Worm (Caenorhabditis elegans) whole organism, L1 larva: ENCODE results near the gene deg-1.

ENCODE experiments used
- C34B4.2 ChIP-seq: sonication (generic microtip); optimal IDR thresholded peaks from 2 replicates; lab custom pipeline; 2017; ENCODE audit warnings: mild to moderate bottlenecking, missing genetic modification characterization, missing compliant biosample characterization
- F16B12.6 ChIP-seq: fragments of 150-350 bp; optimal IDR thresholded peaks from 2 replicates; lab custom pipeline; 2014; ENCODE audit warnings: missing biosample characterization, missing genetic modification characterization
- Y116A8C.19 ChIP-seq: sonication (generic microtip); optimal IDR thresholded peaks from 2 replicates; lab custom pipeline; 2016; ENCODE audit warnings: missing compliant biosample characterization, missing genetic modification characterization, borderline replicate concordance
- aha-1 ChIP-seq: fragments of 150-350 bp; optimal IDR thresholded peaks from 2 replicates; lab custom pipeline; 2014; ENCODE audit warnings: missing biosample characterization, missing genetic modification characterization
- aly-2 ChIP-seq: fragments of 150-350 bp; optimal IDR thresholded peaks from 2 replicates; lab custom pipeline; 2014; ENCODE audit warnings: missing biosample characterization, missing genetic modification characterization
- blmp-1 ChIP-seq: fragments of 150-350 bp; optimal IDR thresholded peaks from 2 replicates; lab custom pipeline; 2014; ENCODE audit warnings: missing biosample characterization, missing genetic modification characterization
- ceh-8 ChIP-seq: fragments of 200-800 bp; sonication (Bioruptor generic); optimal IDR thresholded peaks from 2 replicates; lab custom pipeline; 2018; ENCODE audit warnings: mild to moderate bottlenecking, missing genetic modification characterization, moderate library complexity, missing compliant biosample characterization
- ceh-88 ChIP-seq: fragments of 200-800 bp; sonication (Bioruptor generic); IDR thresholded peaks from 2 replicates; pipeline ENCODE4 v1.3.6; 2022; ENCODE audit warnings: missing genetic modification characterization, missing compliant biosample characterization
- ces-1 ChIP-seq: fragments of 150-350 bp; optimal IDR thresholded peaks from 2 replicates; lab custom pipeline; 2014; ENCODE audit warnings: missing biosample characterization, missing genetic modification reagents, missing genetic modification characterization
- dpl-1 ChIP-seq, 3 experiments: fragments of 150-350 bp in 2 of 3; sonication (generic microtip) in 1 of 3; optimal IDR thresholded peaks; 2 replicates each; lab custom pipeline; 2014 to 2017; ENCODE audit warnings: missing biosample characterization in 3 of 3, missing genetic modification characterization in 3 of 3, missing genetic modification reagents in 3 of 3
- dsc-1 ChIP-seq: sonication (generic microtip); optimal IDR thresholded peaks from 2 replicates; lab custom pipeline; 2016; ENCODE audit warnings: mild to moderate bottlenecking, missing genetic modification characterization, missing compliant biosample characterization
- efl-3 ChIP-seq: fragments of 200-800 bp; sonication (Bioruptor generic); optimal IDR thresholded peaks from 2 replicates; lab custom pipeline; 2018; ENCODE audit warnings: mild to moderate bottlenecking, missing genetic modification characterization, missing compliant biosample characterization
- egl-13 ChIP-seq: sonication (generic microtip); optimal IDR thresholded peaks from 2 replicates; lab custom pipeline; 2016; ENCODE audit warnings: missing genotype, missing genetic modification reagents, missing genetic modification characterization, missing compliant biosample characterization
- elt-2 ChIP-seq: sonication (generic microtip); optimal IDR thresholded peaks from 2 replicates; lab custom pipeline; 2016; ENCODE audit warnings: missing genetic modification characterization, mild to moderate bottlenecking, inconsistent platforms, missing compliant biosample characterization, missing genetic modification reagents
- ets-5 ChIP-seq: fragments of 200-800 bp; sonication (Bioruptor generic); IDR thresholded peaks from 2 replicates; pipeline ENCODE4 v1.3.6; 2022; ENCODE audit warnings: missing genetic modification characterization, missing compliant biosample characterization
- fkh-10 ChIP-seq: sonication (generic microtip); optimal IDR thresholded peaks from 2 replicates; lab custom pipeline; 2017; ENCODE audit warnings: missing biosample characterization, missing genetic modification reagents, missing genetic modification characterization
- fkh-8 ChIP-seq: sonication (generic microtip); optimal IDR thresholded peaks from 2 replicates; lab custom pipeline; 2016; ENCODE audit warnings: mild to moderate bottlenecking, missing genetic modification characterization, missing compliant biosample characterization
- hlh-17 ChIP-seq: fragments of 200-800 bp; sonication (Bioruptor generic); optimal IDR thresholded peaks from 2 replicates; lab custom pipeline; 2018; ENCODE audit warnings: missing genetic modification characterization, mild to moderate bottlenecking, missing compliant biosample characterization, moderate library complexity, borderline replicate concordance
- hlh-4 ChIP-seq: sonication (generic microtip); optimal IDR thresholded peaks from 2 replicates; lab custom pipeline; 2016; ENCODE audit warnings: mild to moderate bottlenecking, missing genetic modification characterization, missing compliant biosample characterization
- irx-1 ChIP-seq: sonication (generic microtip); optimal IDR thresholded peaks from 2 replicates; lab custom pipeline; 2016; ENCODE audit warnings: missing genetic modification characterization, missing compliant biosample characterization
- isw-1 ChIP-seq: fragments of 200-800 bp; sonication (Bioruptor generic); IDR thresholded peaks from 2 replicates; pipeline ENCODE4 v1.3.6; 2022; ENCODE audit warnings: missing genetic modification characterization, missing compliant biosample characterization
- lin-13 ChIP-seq: fragments of 150-350 bp; optimal IDR thresholded peaks from 2 replicates; lab custom pipeline; 2014; ENCODE audit warnings: missing biosample characterization, missing genetic modification reagents, missing genetic modification characterization
- lin-15B ChIP-seq: fragments of 150-350 bp; sonication (generic microtip); optimal IDR thresholded peaks from 3 replicates; lab custom pipeline; 2014; ENCODE audit warnings: missing biosample characterization, missing genetic modification characterization
- lin-35 ChIP-seq, 2 experiments: fragments of 150-350 bp; optimal IDR thresholded peaks; 2 replicates each; lab custom pipeline; 2014; ENCODE audit warnings: missing biosample characterization in 2 of 2, missing genetic modification characterization in 2 of 2, missing genetic modification reagents in 2 of 2
- lin-39 ChIP-seq: fragments of 150-350 bp; optimal IDR thresholded peaks from 2 replicates; lab custom pipeline; 2014; ENCODE audit warnings: missing biosample characterization, missing genetic modification reagents, missing genetic modification characterization
- lir-3 ChIP-seq: sonication (generic microtip); optimal IDR thresholded peaks from 2 replicates; lab custom pipeline; 2016; ENCODE audit warnings: mild to moderate bottlenecking, missing genetic modification characterization, moderate library complexity, missing compliant biosample characterization; ENCODE audit not compliant: poor library complexity
- mdl-1 ChIP-seq, 2 experiments: fragments of 150-350 bp; optimal IDR thresholded peaks; 2 replicates each; lab custom pipeline; 2014 to 2017; ENCODE audit warnings: missing biosample characterization in 2 of 2, missing genetic modification characterization in 2 of 2, inconsistent platforms in 1 of 2
- mep-1 ChIP-seq: fragments of 150-350 bp; optimal IDR thresholded peaks from 2 replicates; lab custom pipeline; 2014; ENCODE audit warnings: missing biosample characterization, missing genetic modification characterization
- nhr-11 ChIP-seq: fragments of 150-350 bp; optimal IDR thresholded peaks from 2 replicates; lab custom pipeline; 2014; ENCODE audit warnings: missing biosample characterization, missing genetic modification characterization
- nhr-12 ChIP-seq: sonication (generic microtip); optimal IDR thresholded peaks from 2 replicates; lab custom pipeline; 2017; ENCODE audit warnings: missing biosample characterization, missing genetic modification characterization
- nhr-19 ChIP-seq: fragments of 200-800 bp; sonication (Bioruptor generic); conservative IDR thresholded peaks from 2 replicates; pipeline ENCODE4 v1.3.6; 2022; ENCODE audit warnings: missing genetic modification characterization, missing compliant biosample characterization
- nhr-28 ChIP-seq: fragments of 150-350 bp; optimal IDR thresholded peaks from 2 replicates; lab custom pipeline; 2014; ENCODE audit warnings: missing biosample characterization, missing genetic modification characterization
- nhr-47 ChIP-seq: sonication (generic microtip); optimal IDR thresholded peaks from 2 replicates; lab custom pipeline; 2016; ENCODE audit warnings: mild to moderate bottlenecking, missing genetic modification characterization, moderate library complexity, missing compliant biosample characterization
- nhr-71 ChIP-seq: sonication (generic microtip); optimal IDR thresholded peaks from 2 replicates; lab custom pipeline; 2016; ENCODE audit warnings: mild to moderate bottlenecking, missing genetic modification characterization, moderate library complexity, missing compliant biosample characterization
- nhr-76 ChIP-seq: sonication (generic microtip); optimal IDR thresholded peaks from 2 replicates; lab custom pipeline; 2017; ENCODE audit warnings: missing biosample characterization, missing genetic modification characterization
- nhr-77 ChIP-seq: fragments of 150-350 bp; optimal IDR thresholded peaks from 2 replicates; lab custom pipeline; 2014; ENCODE audit warnings: missing biosample characterization, missing genetic modification characterization
- nhr-84 ChIP-seq: sonication (generic microtip); optimal IDR thresholded peaks from 2 replicates; lab custom pipeline; 2017; ENCODE audit warnings: missing biosample characterization, missing genetic modification characterization
- nhr-90 ChIP-seq: sonication (generic microtip); optimal IDR thresholded peaks from 2 replicates; lab custom pipeline; 2016; ENCODE audit warnings: mild to moderate bottlenecking, missing genetic modification characterization, missing compliant biosample characterization; ENCODE audit not compliant: poor library complexity
- pag-3 ChIP-seq: sonication (generic microtip); optimal IDR thresholded peaks from 2 replicates; lab custom pipeline; 2017; ENCODE audit warnings: missing genetic modification characterization, mild to moderate bottlenecking, missing compliant biosample characterization, antibody characterized with exemption, borderline replicate concordance; ENCODE audit not compliant: insufficient read depth
- pqm-1 ChIP-seq: sonication (generic microtip); optimal IDR thresholded peaks from 3 replicates; lab custom pipeline; 2017; ENCODE audit warnings: missing biosample characterization, missing genetic modification characterization
- rnt-1 ChIP-seq: sonication (generic microtip); optimal IDR thresholded peaks from 2 replicates; lab custom pipeline; 2016; ENCODE audit warnings: mild to moderate bottlenecking, missing genetic modification characterization, moderate library complexity, missing compliant biosample characterization
- skn-1 ChIP-seq: fragments of 150-350 bp; optimal IDR thresholded peaks from 2 replicates; lab custom pipeline; 2014; ENCODE audit warnings: missing biosample characterization, missing genetic modification characterization
- snpc-4 ChIP-seq: fragments of 150-350 bp; optimal IDR thresholded peaks from 2 replicates; lab custom pipeline; 2014; ENCODE audit warnings: missing biosample characterization, missing genetic modification characterization
- sox-4 ChIP-seq: sonication (generic microtip); optimal IDR thresholded peaks from 2 replicates; lab custom pipeline; 2016; ENCODE audit warnings: missing genetic modification characterization, missing compliant biosample characterization
- sptf-1 ChIP-seq: fragments of 150-350 bp; optimal IDR thresholded peaks from 2 replicates; lab custom pipeline; 2014; ENCODE audit warnings: missing biosample characterization, missing genetic modification characterization
- sup-37 ChIP-seq: fragments of 200-800 bp; sonication (Bioruptor generic); optimal IDR thresholded peaks from 2 replicates; lab custom pipeline; 2018; ENCODE audit warnings: mild to moderate bottlenecking, missing genetic modification characterization, missing compliant biosample characterization
- swsn-7 ChIP-seq: sonication (generic microtip); optimal IDR thresholded peaks from 2 replicates; lab custom pipeline; 2016; ENCODE audit warnings: missing genetic modification characterization, missing compliant biosample characterization
- tbx-2 ChIP-seq: sonication (generic microtip); optimal IDR thresholded peaks from 2 replicates; lab custom pipeline; 2016; ENCODE audit warnings: missing genetic modification characterization, missing compliant biosample characterization
- tlp-1 ChIP-seq: fragments of 150-350 bp; optimal IDR thresholded peaks from 2 replicates; lab custom pipeline; 2014; ENCODE audit warnings: missing biosample characterization, missing genetic modification characterization
- unc-130 ChIP-seq: fragments of 150-350 bp; optimal IDR thresholded peaks from 2 replicates; lab custom pipeline; 2017; ENCODE audit warnings: missing biosample characterization, missing genetic modification characterization, inconsistent platforms
- unc-30 ChIP-seq: sonication (generic microtip); optimal IDR thresholded peaks from 2 replicates; lab custom pipeline; 2017; ENCODE audit warnings: missing biosample characterization, missing genetic modification characterization
- zip-4 ChIP-seq: fragments of 200-800 bp; sonication (Bioruptor generic); optimal IDR thresholded peaks from 2 replicates; lab custom pipeline; 2018; ENCODE audit warnings: mild to moderate bottlenecking, missing genetic modification characterization, moderate library complexity, missing compliant biosample characterization

The deg-1 gene

ce11 chrX:7782389-7782788, 29.5 kb downstream of the deg-1 start, which contains the start of gene ZK154.4 (continued):
- no peak for TF ChIP-seq ceh-88 (GFP tag; lab: Robert Waterston, UW)
- TF ChIP-seq lin-13 (GFP tag; lab: Kevin White, UChicago): peak; percentile 24
- peak; percentile 75 for TF ChIP-seq mep-1 (tag; lab: Kevin White, UChicago)
- no peak for TF ChIP-seq zip-4 (GFP tag; lab: Kevin White, UChicago)
- TF ChIP-seq aha-1 (tag; lab: Kevin White, UChicago): no peak
- peak; percentile 28 for TF ChIP-seq nhr-90 (tag; lab: Kevin White, UChicago)
- no peak for TF ChIP-seq sptf-1
- TF ChIP-seq blmp-1 (tag; lab: Kevin White, UChicago): peak; percentile 47
- TF ChIP-seq dpl-1 (GFP tag; optimal IDR thresholded peaks at IDR 0.05; lab: Kevin White, UChicago): peak in 2 of 3 experiments; percentile 37 to 43
- TF ChIP-seq egl-13 (tag; lab: Kevin White, UChicago): no peak
- no peak for TF ChIP-seq sox-4
- no peak for TF ChIP-seq pqm-1 (tag; lab: Kevin White, UChicago)
- peak; percentile 91 for TF ChIP-seq F16B12.6 (tag; lab: Kevin White, UChicago)
- TF ChIP-seq nhr-47 (tag; lab: Kevin White, UChicago): peak; percentile 66
- TF ChIP-seq tlp-1 (tag; lab: Kevin White, UChicago): no peak
- no peak for TF ChIP-seq sup-37
- no peak for TF ChIP-seq nhr-84 (tag; lab: Kevin White, UChicago)
- peak; percentile 54 for TF ChIP-seq swsn-7
- no peak for TF ChIP-seq nhr-76 (tag; lab: Kevin White, UChicago)
- peak; percentile 8 for TF ChIP-seq elt-2 (tag; lab: Kevin White, UChicago)
- TF ChIP-seq mdl-1 (tag; optimal IDR thresholded peaks at IDR 0.05; lab: Kevin White, UChicago): peak in 1 of 2 experiments; percentile 56
- no peak for TF ChIP-seq unc-30 (tag; lab: Kevin White, UChicago)
- no peak for TF ChIP-seq ceh-8 (GFP tag; lab: Kevin White, UChicago)
- no peak for TF ChIP-seq hlh-4 (tag; lab: Kevin White, UChicago)
- peak; percentile 40 for TF ChIP-seq fkh-8 (tag; lab: Kevin White, UChicago)
- peak; percentile 55 for TF ChIP-seq tbx-2 (tag; lab: Kevin White, UChicago)
- no peak for TF ChIP-seq nhr-28 (tag; lab: Kevin White, UChicago)
- TF ChIP-seq nhr-11: no peak
- TF ChIP-seq lin-15B: no peak
- TF ChIP-seq hlh-17: no peak
- TF ChIP-seq unc-130 (tag; lab: Kevin White, UChicago): peak; percentile 48
- no peak for TF ChIP-seq efl-3 (GFP tag; lab: Kevin White, UChicago)
- TF ChIP-seq pag-3 (tag; lab: Kevin White, UChicago): no peak
- peak; percentile 42 for TF ChIP-seq dsc-1 (tag; lab: Kevin White, UChicago)
- TF ChIP-seq fkh-10: no peak
- no peak for TF ChIP-seq ets-5 (GFP tag; lab: Robert Waterston, UW)
- TF ChIP-seq lir-3 (tag; lab: Kevin White, UChicago): no peak
- no peak for TF ChIP-seq C34B4.2 (tag; lab: Kevin White, UChicago)
- TF ChIP-seq nhr-71: peak; percentile 70
- TF ChIP-seq isw-1 (GFP tag; lab: Robert Waterston, UW): peak; percentile 8; the same call in 1 of the 2 replicates
- TF ChIP-seq ces-1 (GFP tag; lab: Kevin White, UChicago): no peak
- TF ChIP-seq Y116A8C.19 (tag; lab: Kevin White, UChicago): no peak
- peak; percentile 52 to 74 for TF ChIP-seq lin-35 (GFP tag; optimal IDR thresholded peaks at IDR 0.05; lab: Kevin White, UChicago)
- TF ChIP-seq irx-1 (tag; lab: Kevin White, UChicago): no peak
- TF ChIP-seq nhr-12 (tag; lab: Kevin White, UChicago): no peak
- TF ChIP-seq aly-2 (tag; lab: Kevin White, UChicago): no peak
- TF ChIP-seq nhr-77 (tag; lab: Kevin White, UChicago): peak; percentile 51
- no peak for TF ChIP-seq lin-39
- TF ChIP-seq skn-1 (tag; lab: Kevin White, UChicago): peak; percentile 2
- TF ChIP-seq nhr-19 (GFP tag; lab: Robert Waterston, UW): peak; percentile 43; the same call in 1 of the 2 replicates
- TF ChIP-seq snpc-4 (tag; lab: Kevin White, UChicago): no peak
- peak; percentile 69 for TF ChIP-seq rnt-1
